Fruit fly (Drosophila melanogaster): ENCODE measurements around the gene Vav.

- TF ChIP-seq CG13204 (GFP tag; optimal IDR thresholded peaks at IDR 0.05) (no peak), CG10348 (GFP tag; IDR thresholded peaks at IDR 0.05) (no peak), CG8159 (tag; optimal IDR thresholded peaks at IDR 0.05) (no peak), CG9948 (tag; optimal IDR thresholded peaks at IDR 0.05) (no peak), CG17806 (tag; optimal IDR thresholded peaks at IDR 0.05) (no peak), D1 (tag; optimal IDR thresholded peaks at IDR 0.05) (no peak)
Measured at dm6 chrX:19276489-19277117, 15.0 kb downstream of the Vav start, which contains the start of the genes CG32537 and CG32536.
